Worm (Caenorhabditis elegans) whole organism, L4/young adult: ENCODE measurements around the gene sre-40.

Experiments
- W03F9.2 ChIP-seq: fragments of 150-350 bp; optimal IDR thresholded peaks from 2 replicates; lab custom pipeline; 2014; ENCODE audit warnings: missing biosample characterization, missing genetic modification characterization
- dao-5 ChIP-seq: sonication (generic microtip); optimal IDR thresholded peaks from 2 replicates; lab custom pipeline; 2016; ENCODE audit warnings: missing genotype, missing genetic modification characterization, moderate library complexity, missing compliant biosample characterization
- him-1 ChIP-seq: sonication (generic microtip); optimal IDR thresholded peaks from 2 replicates; lab custom pipeline; 2016; ENCODE audit warnings: missing genotype, missing genetic modification reagents, missing genetic modification characterization, missing compliant biosample characterization

Gene sre-40

ce11 chrII:4696055-4696454 is 12.5 kb upstream of the sre-40 start:
- no peak for TF ChIP-seq him-1
- TF ChIP-seq W03F9.2 (tag; lab: Kevin White, UChicago) = no peak
- no peak for TF ChIP-seq dao-5

- TF ChIP-seq W03F9.2 (tag; lab: Kevin White, UChicago) (no peak), him-1 (no peak), dao-5 (no peak)
Measured at ce11 chrII:4693129-4693528, 9.5 kb upstream of the sre-40 start, which contains the start of gene F10G7.5. F10G7.5 (plus strand) TSS chrII:4693414.

ce11 chrII:4689477-4689876 is 5.9 kb upstream of the sre-40 start, which contains the start of gene F10G7.12:
F10G7.12 (plus strand) TSS chrII:4689777.
- TF ChIP-seq him-1 (no peak), dao-5 (no peak), W03F9.2 (tag; lab: Kevin White, UChicago) (no peak)

- TF ChIP-seq him-1 (no peak), dao-5 (no peak), W03F9.2 (tag; lab: Kevin White, UChicago) (no peak)
Measured at ce11 chrII:4686941-4687340, 3.3 kb upstream of the sre-40 start, which contains the start of gene sre-39. sre-39 (plus strand) TSS chrII:4687241.

ce11 chrII:4684852-4685251 is 1.3 kb upstream of the sre-40 start:
- TF ChIP-seq dao-5 = no peak
- no peak for TF ChIP-seq W03F9.2 (tag; lab: Kevin White, UChicago)
- no peak for TF ChIP-seq him-1

ce11 chrII:4681391-4681790 is 2.2 kb downstream of the sre-40 start, which contains the start of gene T05A7.7:
T05A7.7 (minus strand) TSS chrII:4681491.
- no peak for TF ChIP-seq dao-5
- no peak for TF ChIP-seq him-1
- no peak for TF ChIP-seq W03F9.2 (tag; lab: Kevin White, UChicago)

ce11 chrII:4677916-4678315 is 5.7 kb downstream of the sre-40 start, which contains the start of gene T05A7.1:
T05A7.1 (plus strand) TSS chrII:4678216.
- TF ChIP-seq him-1 = no peak
- no peak for TF ChIP-seq W03F9.2 (tag; lab: Kevin White, UChicago)
- TF ChIP-seq dao-5 = no peak

ce11 chrII:4676241-4676640 is 7.4 kb downstream of the sre-40 start:
- TF ChIP-seq W03F9.2 (tag; lab: Kevin White, UChicago) (no peak), him-1 (no peak), dao-5 (no peak)

ce11 chrII:4675481-4675880 is 8.1 kb downstream of the sre-40 start, which contains the start of gene T05A7.3:
T05A7.3 (plus strand) TSS chrII:4675781.
- no peak for TF ChIP-seq him-1
- TF ChIP-seq dao-5 = no peak
- no peak for TF ChIP-seq W03F9.2 (tag; lab: Kevin White, UChicago)

- no peak for TF ChIP-seq dao-5
- TF ChIP-seq W03F9.2 (tag; lab: Kevin White, UChicago) = no peak
- no peak for TF ChIP-seq him-1
Measured at ce11 chrII:4674188-4674587, 9.4 kb downstream of the sre-40 start.

ce11 chrII:4673670-4674069 is 9.9 kb downstream of the sre-40 start:
- no peak for TF ChIP-seq him-1
- no peak for TF ChIP-seq dao-5

ce11 chrII:4673242-4673641 is 10.4 kb downstream of the sre-40 start:
- no peak for TF ChIP-seq dao-5
- TF ChIP-seq him-1 = no peak
- no peak for TF ChIP-seq W03F9.2 (tag; lab: Kevin White, UChicago)

- TF ChIP-seq him-1 = no peak
- no peak for TF ChIP-seq W03F9.2 (tag; lab: Kevin White, UChicago)
- no peak for TF ChIP-seq dao-5
Measured at ce11 chrII:4672584-4673110, 10.9 kb downstream of the sre-40 start, which contains the start of the genes clec-140 and hmg-11. clec-140 (plus strand) TSS chrII:4673060. hmg-11 (plus strand) TSS chrII:4673085.

ce11 chrII:4671692-4672091 is 11.9 kb downstream of the sre-40 start, which contains the start of gene T05A7.6:
T05A7.6 (minus strand) TSS chrII:4671792.
- TF ChIP-seq him-1 (no peak), dao-5 (no peak), W03F9.2 (tag; lab: Kevin White, UChicago) (no peak)

- TF ChIP-seq W03F9.2 (tag; lab: Kevin White, UChicago) (no peak), him-1 (no peak), dao-5 (no peak)
Measured at ce11 chrII:4667572-4667971, 16.0 kb downstream of the sre-40 start, which contains the start of gene fut-5. fut-5 (minus strand) TSS chrII:4667672.

ce11 chrII:4665359-4665758 is 18.2 kb downstream of the sre-40 start, which contains the start of gene T05A7.11:
T05A7.11 (minus strand) TSS chrII:4665459.
- no peak for TF ChIP-seq W03F9.2 (tag; lab: Kevin White, UChicago)
- TF ChIP-seq him-1 = no peak
